Worm (Caenorhabditis elegans) whole organism, young adult: ENCODE data around the gene rpn-2.

Experiments
- B0035.1 ChIP-seq: sonication (generic microtip); optimal IDR thresholded peaks from 2 replicates; lab custom pipeline; 2016; ENCODE audit warnings: missing genetic modification characterization, mild to moderate bottlenecking, missing compliant biosample characterization, missing genotype, missing genetic modification reagents
- D2030.7 ChIP-seq: fragments of 200-800 bp; sonication (Bioruptor generic); IDR thresholded peaks from 2 replicates; pipeline ENCODE4 v1.3.6; 2022; ENCODE audit warnings: missing genetic modification reagents, missing genetic modification characterization, missing compliant biosample characterization
- F10E7.11 ChIP-seq: sonication (generic microtip); optimal IDR thresholded peaks from 2 replicates; lab custom pipeline; 2017; ENCODE audit warnings: mild to moderate bottlenecking, missing genetic modification characterization, moderate library complexity, missing compliant biosample characterization
- F33H1.4 ChIP-seq: fragments of 200-800 bp; sonication (Bioruptor generic); IDR thresholded peaks from 2 replicates; pipeline ENCODE4 v1.3.6; 2022; ENCODE audit warnings: missing genetic modification reagents, missing genetic modification characterization, missing compliant biosample characterization
- F49E8.2 ChIP-seq: sonication (generic microtip); optimal IDR thresholded peaks from 3 replicates; lab custom pipeline; 2017; ENCODE audit warnings: missing genetic modification characterization, mild to moderate bottlenecking, missing compliant biosample characterization, antibody characterized with exemption, moderate library complexity; ENCODE audit not compliant: insufficient read depth
- F52B5.7 ChIP-seq: sonication (generic microtip); optimal IDR thresholded peaks from 2 replicates; lab custom pipeline; 2016; ENCODE audit warnings: mild to moderate bottlenecking, missing genetic modification characterization, missing compliant biosample characterization
- F55B11.4 ChIP-seq: sonication (generic microtip); optimal IDR thresholded peaks from 2 replicates; lab custom pipeline; 2016; ENCODE audit warnings: missing compliant biosample characterization, missing genetic modification characterization, borderline replicate concordance; ENCODE audit not compliant: insufficient read depth
- K11D2.4 ChIP-seq: fragments of 200-800 bp; sonication (Bioruptor generic); IDR thresholded peaks from 2 replicates; pipeline ENCODE4 v1.3.6; 2022; ENCODE audit warnings: missing genetic modification reagents, missing genetic modification characterization, missing compliant biosample characterization
- Y79H2A.3 ChIP-seq: fragments of 200-800 bp; sonication (Bioruptor generic); conservative IDR thresholded peaks from 2 replicates; pipeline ENCODE4 v1.3.6; 2022; ENCODE audit warnings: missing genetic modification reagents, missing genetic modification characterization, missing compliant biosample characterization
- ZK185.1 ChIP-seq: sonication (generic microtip); optimal IDR thresholded peaks from 2 replicates; lab custom pipeline; 2016; ENCODE audit warnings: mild to moderate bottlenecking, missing genetic modification characterization, missing compliant biosample characterization; ENCODE audit not compliant: poor library complexity, severe bottlenecking
- ama-1 ChIP-seq, 3 experiments: fragments of 150-350 bp in 1 of 3; sonication (generic microtip) in 2 of 3; optimal IDR thresholded peaks; 2 replicates each; lab custom pipeline; 2014 to 2018; ENCODE audit warnings: missing biosample characterization in 2 of 3, missing genetic modification characterization in 2 of 3, missing genetic modification reagents in 2 of 3
- atf-7 ChIP-seq: sonication (generic microtip); optimal IDR thresholded peaks from 2 replicates; lab custom pipeline; 2017; ENCODE audit warnings: mild to moderate bottlenecking, missing genetic modification characterization, missing compliant biosample characterization
- athp-1 ChIP-seq: sonication (generic microtip); optimal IDR thresholded peaks from 2 replicates; lab custom pipeline; 2017; ENCODE audit warnings: mild to moderate bottlenecking, missing genetic modification characterization, missing compliant biosample characterization
- bed-1 ChIP-seq: fragments of 200-800 bp; sonication (Bioruptor generic); IDR thresholded peaks from 2 replicates; pipeline ENCODE4 v1.3.6; 2022; ENCODE audit warnings: missing genetic modification reagents, missing genetic modification characterization, missing compliant biosample characterization
- bed-2 ChIP-seq: fragments of 200-800 bp; sonication (Bioruptor generic); IDR thresholded peaks from 2 replicates; pipeline ENCODE4 v1.3.6; 2022; ENCODE audit warnings: missing genetic modification reagents, missing genetic modification characterization, missing compliant biosample characterization
- cebp-2 ChIP-seq: fragments of 200-800 bp; sonication (Bioruptor generic); IDR thresholded peaks from 2 replicates; pipeline ENCODE4 v1.3.6; 2022; ENCODE audit warnings: missing genetic modification characterization, missing compliant biosample characterization
- ceh-27 ChIP-seq: fragments of 200-800 bp; sonication (Bioruptor generic); optimal IDR thresholded peaks from 2 replicates; lab custom pipeline; 2018; ENCODE audit warnings: mild to moderate bottlenecking, missing genetic modification characterization, moderate library complexity, missing compliant biosample characterization
- ceh-58 ChIP-seq: fragments of 200-800 bp; sonication (Bioruptor generic); IDR thresholded peaks from 2 replicates; pipeline ENCODE4 v1.3.6; 2022; ENCODE audit warnings: missing genetic modification characterization, missing compliant biosample characterization
- ceh-79 ChIP-seq: sonication (generic microtip); optimal IDR thresholded peaks from 2 replicates; lab custom pipeline; 2017; ENCODE audit warnings: mild to moderate bottlenecking, missing genetic modification characterization, missing compliant biosample characterization
- chd-7 ChIP-seq: sonication (generic microtip); optimal IDR thresholded peaks from 2 replicates; lab custom pipeline; 2016; ENCODE audit warnings: mild to moderate bottlenecking, missing genetic modification characterization, moderate library complexity, missing compliant biosample characterization
- die-1 ChIP-seq: sonication (generic microtip); optimal IDR thresholded peaks from 2 replicates; lab custom pipeline; 2016; ENCODE audit warnings: missing genotype, mild to moderate bottlenecking, missing genetic modification characterization, missing compliant biosample characterization
- dpff-1 ChIP-seq: sonication (generic microtip); optimal IDR thresholded peaks from 2 replicates; lab custom pipeline; 2017; ENCODE audit warnings: mild to moderate bottlenecking, missing genetic modification characterization, missing compliant biosample characterization
- efl-1 ChIP-seq: fragments of 150-350 bp; optimal IDR thresholded peaks from 2 replicates; lab custom pipeline; 2014; ENCODE audit warnings: missing biosample characterization, missing genetic modification reagents, missing genetic modification characterization
- fkh-3 ChIP-seq: sonication (generic microtip); optimal IDR thresholded peaks from 2 replicates; lab custom pipeline; 2016; ENCODE audit warnings: mild to moderate bottlenecking, missing genetic modification characterization, missing compliant biosample characterization
- gei-17 ChIP-seq: fragments of 200-800 bp; sonication (Bioruptor generic); optimal IDR thresholded peaks from 2 replicates; lab custom pipeline; 2018; ENCODE audit warnings: mild to moderate bottlenecking, missing genetic modification characterization, missing compliant biosample characterization
- hlh-12 ChIP-seq: sonication (generic microtip); optimal IDR thresholded peaks from 2 replicates; lab custom pipeline; 2016; ENCODE audit warnings: missing genetic modification characterization, missing compliant biosample characterization
- hlh-26 ChIP-seq: fragments of 200-800 bp; sonication (Bioruptor generic); conservative IDR thresholded peaks from 2 replicates; pipeline ENCODE4 v1.3.6; 2022; ENCODE audit warnings: missing genetic modification reagents, missing genetic modification characterization, missing compliant biosample characterization
- hmg-1.2 ChIP-seq: fragments of 200-800 bp; sonication (Bioruptor generic); IDR thresholded peaks from 2 replicates; pipeline ENCODE4 v1.3.6; 2022; ENCODE audit warnings: missing genetic modification reagents, missing genetic modification characterization, missing compliant biosample characterization
- hsf-1 ChIP-seq: fragments of 200-800 bp; sonication (Bioruptor generic); IDR thresholded peaks from 2 replicates; pipeline ENCODE4 v1.3.6; 2022; ENCODE audit warnings: missing genetic modification reagents, missing genetic modification characterization, missing compliant biosample characterization
- lin-54 ChIP-seq: fragments of 200-800 bp; sonication (Bioruptor generic); optimal IDR thresholded peaks from 2 replicates; lab custom pipeline; 2018; ENCODE audit warnings: mild to moderate bottlenecking, missing genetic modification characterization, missing compliant biosample characterization
- lsl-1 ChIP-seq: fragments of 200-800 bp; sonication (Bioruptor generic); optimal IDR thresholded peaks from 2 replicates; lab custom pipeline; 2018; ENCODE audit warnings: mild to moderate bottlenecking, missing genetic modification characterization, moderate library complexity, missing compliant biosample characterization
- madf-6 ChIP-seq: fragments of 200-800 bp; sonication (Bioruptor generic); IDR thresholded peaks from 2 replicates; pipeline ENCODE4 v1.3.6; 2022; ENCODE audit warnings: missing genetic modification reagents, missing genetic modification characterization, missing compliant biosample characterization
- madf-8 ChIP-seq: fragments of 200-800 bp; sonication (Bioruptor generic); conservative IDR thresholded peaks from 2 replicates; pipeline ENCODE4 v1.3.6; 2022; ENCODE audit warnings: missing genetic modification reagents, missing genetic modification characterization, missing compliant biosample characterization
- mxl-1 ChIP-seq: sonication (generic microtip); optimal IDR thresholded peaks from 2 replicates; lab custom pipeline; 2016; ENCODE audit warnings: missing genetic modification characterization, missing compliant biosample characterization
- nfya-1 ChIP-seq: sonication (generic microtip); optimal IDR thresholded peaks from 2 replicates; lab custom pipeline; 2017; ENCODE audit warnings: antibody characterized with exemption, missing compliant biosample characterization, missing genetic modification characterization, borderline replicate concordance; ENCODE audit not compliant: insufficient read depth
- nfyb-1 ChIP-seq: fragments of 200-800 bp; sonication (Bioruptor generic); IDR thresholded peaks from 2 replicates; pipeline ENCODE4 v1.3.6; 2022; ENCODE audit warnings: missing genetic modification reagents, missing genetic modification characterization, missing compliant biosample characterization
- nhr-27 ChIP-seq: fragments of 200-800 bp; sonication (Bioruptor generic); optimal IDR thresholded peaks from 2 replicates; lab custom pipeline; 2018; ENCODE audit warnings: mild to moderate bottlenecking, missing genetic modification characterization, moderate library complexity, missing compliant biosample characterization
- nhr-90 ChIP-seq: sonication (generic microtip); optimal IDR thresholded peaks from 2 replicates; lab custom pipeline; 2016; ENCODE audit warnings: missing genotype, mild to moderate bottlenecking, missing genetic modification characterization, missing compliant biosample characterization
- rcor-1 ChIP-seq: fragments of 200-800 bp; sonication (Bioruptor generic); IDR thresholded peaks from 2 replicates; pipeline ENCODE4 v1.3.6; 2022; ENCODE audit warnings: missing genetic modification reagents, missing genetic modification characterization, missing compliant biosample characterization
- repo-1 ChIP-seq: sonication (generic microtip); optimal IDR thresholded peaks from 2 replicates; lab custom pipeline; 2017; ENCODE audit warnings: mild to moderate bottlenecking, missing genetic modification characterization, missing compliant biosample characterization
- sdz-38 ChIP-seq: sonication (generic microtip); optimal IDR thresholded peaks from 2 replicates; lab custom pipeline; 2016; ENCODE audit warnings: missing genotype, missing genetic modification characterization, missing compliant biosample characterization
- snpc-3.4 ChIP-seq: sonication (generic microtip); optimal IDR thresholded peaks from 2 replicates; lab custom pipeline; 2017; ENCODE audit warnings: missing genetic modification characterization, mild to moderate bottlenecking, missing compliant biosample characterization, antibody characterized with exemption, moderate library complexity, missing genotype, missing genetic modification reagents
- somi-1 ChIP-seq: fragments of 200-800 bp; sonication (Bioruptor generic); optimal IDR thresholded peaks from 2 replicates; lab custom pipeline; 2018; ENCODE audit warnings: mild to moderate bottlenecking, missing genetic modification characterization, missing compliant biosample characterization
- zfh-2 ChIP-seq: fragments of 200-800 bp; sonication (Bioruptor generic); conservative IDR thresholded peaks from 2 replicates; pipeline ENCODE4 v1.3.6; 2022; ENCODE audit warnings: missing genetic modification reagents, missing genetic modification characterization, missing compliant biosample characterization
- ztf-25 ChIP-seq: fragments of 200-800 bp; sonication (Bioruptor generic); IDR thresholded peaks from 2 replicates; pipeline ENCODE4 v1.3.6; 2022; ENCODE audit warnings: missing genetic modification reagents, missing genetic modification characterization, missing compliant biosample characterization
- ztf-3 ChIP-seq: fragments of 200-800 bp; sonication (Bioruptor generic); optimal IDR thresholded peaks from 2 replicates; lab custom pipeline; 2018; ENCODE audit warnings: mild to moderate bottlenecking, missing genetic modification characterization, missing compliant biosample characterization
- ztf-6 ChIP-seq: fragments of 200-800 bp; sonication (Bioruptor generic); IDR thresholded peaks from 2 replicates; pipeline ENCODE4 v1.3.6; 2022; ENCODE audit warnings: missing genetic modification reagents, missing genetic modification characterization, missing compliant biosample characterization

The rpn-2 gene

ce11 chrIII:6194480-6194879, 4.5 kb upstream of the rpn-2 start, which contains the start of gene ugt-66:
ugt-66 (minus strand) TSS chrIII:6194580.
- no peak for TF ChIP-seq hlh-26 (GFP tag; lab: Robert Waterston, UW)
- no peak for TF ChIP-seq nfyb-1 (GFP tag; lab: Robert Waterston, UW)

ce11 chrIII:6195718-6196117, 3.3 kb upstream of the rpn-2 start:
- TF ChIP-seq bed-2 (GFP tag; lab: Robert Waterston, UW) (no peak), efl-1 (GFP tag; lab: Kevin White, UChicago) (no peak), sdz-38 (tag; lab: Kevin White, UChicago) (no peak), somi-1 (no peak), dpff-1 (tag; lab: Kevin White, UChicago) (peak; percentile 27), nhr-27 (no peak), snpc-3.4 (no peak), hmg-1.2 (GFP tag; lab: Robert Waterston, UW) (no peak), athp-1 (no peak), B0035.1 (no peak), K11D2.4 (no peak), F10E7.11 (peak; percentile 33), nhr-90 (tag; lab: Kevin White, UChicago) (no peak), ceh-79 (tag; lab: Kevin White, UChicago) (no peak), rcor-1 (GFP tag; lab: Robert Waterston, UW) (no peak), D2030.7 (no peak), atf-7 (tag; lab: Kevin White, UChicago) (no peak), madf-6 (GFP tag; lab: Robert Waterston, UW) (peak; percentile 56), bed-1 (GFP tag; lab: Robert Waterston, UW) (no peak), ztf-6 (no peak), ceh-27 (GFP tag; lab: Kevin White, UChicago) (no peak), zfh-2 (GFP tag; lab: Robert Waterston, UW) (no peak), lsl-1 (GFP tag; lab: Kevin White, UChicago) (peak; percentile 40), die-1 (no peak), F55B11.4 (tag; lab: Kevin White, UChicago) (no peak), hsf-1 (GFP tag; lab: Robert Waterston, UW) (no peak), lin-54 (GFP tag; lab: Kevin White, UChicago) (no peak), repo-1 (peak; percentile 50), F33H1.4 (GFP tag; lab: Robert Waterston, UW) (no peak), Y79H2A.3 (GFP tag; lab: Robert Waterston, UW) (no peak), F49E8.2 (tag; lab: Kevin White, UChicago) (peak; percentile 76), ZK185.1 (tag; lab: Kevin White, UChicago) (no peak), mxl-1 (no peak), ztf-3 (GFP tag; lab: Kevin White, UChicago) (no peak), madf-8 (GFP tag; lab: Robert Waterston, UW) (no peak), chd-7 (tag; lab: Kevin White, UChicago) (no peak), ceh-58 (GFP tag; lab: Robert Waterston, UW) (0 out of 2 replicates have a peak, but pooled peaks have one; percentile 34), ama-1 (optimal IDR thresholded peaks at IDR 0.05; lab: Kevin White, UChicago) (no peak), ama-1 (GFP tag; optimal IDR thresholded peaks at IDR 0.05; lab: Kevin White, UChicago) (no peak), fkh-3 (peak; percentile 11), F52B5.7 (tag; lab: Kevin White, UChicago) (no peak), gei-17 (GFP tag; lab: Kevin White, UChicago) (no peak), nfya-1 (tag; lab: Kevin White, UChicago) (no peak), cebp-2 (no peak), hlh-12 (tag; lab: Kevin White, UChicago) (no peak), ztf-25 (GFP tag; lab: Robert Waterston, UW) (no peak)
